Fruit fly (Drosophila melanogaster): ENCODE measurements around the gene Klc.
A peak's percentile ranks its signal among the peaks of the same experiment; 100 is the strongest.

The Klc gene

DNA sequence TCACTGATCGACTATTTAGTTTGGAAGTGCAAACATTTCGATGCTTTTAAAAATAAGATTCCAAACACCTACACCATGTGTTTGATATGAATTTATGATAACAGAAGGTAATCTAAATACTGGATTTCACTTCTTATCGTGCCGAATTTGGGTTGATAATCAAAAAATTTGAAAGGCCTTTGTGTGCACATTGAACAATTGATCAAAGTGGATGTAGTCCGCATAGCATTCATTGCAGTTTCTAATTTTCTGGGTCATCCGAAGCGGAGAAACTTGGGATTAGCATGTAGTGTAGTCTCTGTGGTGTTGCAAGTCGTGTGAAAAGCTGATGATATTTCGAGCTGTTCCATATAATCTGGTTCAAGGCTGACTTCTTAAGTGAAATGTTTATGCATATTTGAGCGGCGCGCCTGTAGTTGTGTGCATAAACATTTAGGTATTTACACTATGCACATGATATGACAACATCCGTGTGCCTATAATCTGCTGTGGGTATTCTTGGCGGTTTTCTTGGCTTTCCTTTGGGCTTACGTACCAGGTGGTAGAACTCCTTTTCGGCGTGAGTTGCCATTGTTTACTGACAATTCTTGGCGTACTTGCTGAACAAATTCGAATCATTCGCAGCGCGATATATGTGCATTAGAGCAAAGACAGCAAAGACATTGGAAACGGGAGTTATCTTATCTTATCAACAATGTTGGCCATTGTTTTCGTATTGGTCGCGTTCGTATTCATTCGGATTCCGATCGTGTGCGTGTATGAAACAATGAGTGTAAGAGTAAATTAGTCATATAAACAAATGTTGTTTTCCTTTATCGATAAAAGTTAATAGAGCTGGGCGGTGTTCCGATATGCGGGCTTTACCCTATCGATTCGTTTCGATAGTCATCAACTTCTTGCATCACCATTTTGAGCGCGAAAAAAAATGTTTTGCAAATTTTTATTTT lies 23.2 kb upstream of the Klc start, which contains the start of gene Hip1 (continued):
- TF ChIP-seq CG2129 (GFP tag; IDR thresholded peaks at IDR 0.05; ENCODE audit: partially characterized antibody): peak; percentile 61
- TF ChIP-seq sens (GFP tag): no peak
- no peak for TF ChIP-seq CG14710 (tag; optimal IDR thresholded peaks at IDR 0.05)
- no peak for TF ChIP-seq bowl (GFP tag; IDR thresholded peaks at IDR 0.05)
- peak; percentile 84 for TF ChIP-seq tna (GFP tag; IDR thresholded peaks at IDR 0.05; ENCODE audit: partially characterized antibody)
- TF ChIP-seq ken (GFP tag; IDR thresholded peaks at IDR 0.05): no peak
- no peak for TF ChIP-seq CG6175 (GFP tag; IDR thresholded peaks at IDR 0.05)
- TF ChIP-seq CG17186 (GFP tag; optimal IDR thresholded peaks at IDR 0.05): no peak
- TF ChIP-seq Dp (GFP tag; optimal IDR thresholded peaks at IDR 0.05): peak; percentile 88
- no peak for TF ChIP-seq CG3407 (GFP tag; optimal IDR thresholded peaks at IDR 0.05)
- TF ChIP-seq CG10979 (tag; optimal IDR thresholded peaks at IDR 0.05): no peak
- peak; percentile 48 for TF ChIP-seq CG34376 (GFP tag; optimal IDR thresholded peaks at IDR 0.05)
- no peak for TF ChIP-seq wor (GFP tag; IDR thresholded peaks at IDR 0.05)
- no peak for TF ChIP-seq CG5245 (GFP tag; optimal IDR thresholded peaks at IDR 0.05)
- no peak for TF ChIP-seq Sox100B (GFP tag; optimal IDR thresholded peaks at IDR 0.05)
- TF ChIP-seq CG3726 (GFP tag; IDR thresholded peaks at IDR 0.05): no peak
- no peak for TF ChIP-seq zen (tag; optimal IDR thresholded peaks at IDR 0.05)
- no peak for TF ChIP-seq fd96Cb (tag; optimal IDR thresholded peaks at IDR 0.05)
- TF ChIP-seq psq (GFP tag; optimal IDR thresholded peaks at IDR 0.05): no peak
- peak; percentile 90 for TF ChIP-seq bbx (GFP tag; IDR thresholded peaks at IDR 0.05; ENCODE audit: partially characterized antibody)
- TF ChIP-seq CG4328 (GFP tag; optimal IDR thresholded peaks at IDR 0.05): no peak
- peak; percentile 0 for TF ChIP-seq YL-1 (GFP tag; optimal IDR thresholded peaks at IDR 0.05)
- TF ChIP-seq org-1 (GFP tag; optimal IDR thresholded peaks at IDR 0.05): no peak
- no peak for TF ChIP-seq so (GFP tag; IDR thresholded peaks at IDR 0.05)
- TF ChIP-seq CG30020 (tag; optimal IDR thresholded peaks at IDR 0.05): peak; percentile 34
- TF ChIP-seq mirr (GFP tag; optimal IDR thresholded peaks at IDR 0.05): peak; percentile 96
- TF ChIP-seq B-H2 (GFP tag; optimal IDR thresholded peaks at IDR 0.05): no peak
- peak; percentile 88 for TF ChIP-seq CG8924 (tag; optimal IDR thresholded peaks at IDR 0.05)
- TF ChIP-seq nerfin-2 (GFP tag; IDR thresholded peaks at IDR 0.05; ENCODE audit: partially characterized antibody): peak; percentile 80
- no peak for TF ChIP-seq Hmx (GFP tag; optimal IDR thresholded peaks at IDR 0.05)
- TF ChIP-seq chinmo (GFP tag; IDR thresholded peaks at IDR 0.05; ENCODE audit: partially characterized antibody): peak; percentile 91; the same call in 3 of the 4 replicates
- TF ChIP-seq CG31224 (GFP tag; IDR thresholded peaks at IDR 0.05): no peak
- TF ChIP-seq inv (GFP tag; IDR thresholded peaks at IDR 0.05; ENCODE audit: partially characterized antibody): peak; percentile 79
- no peak for TF ChIP-seq NK7.1 (GFP tag; optimal IDR thresholded peaks at IDR 0.05)
- TF ChIP-seq nmo (GFP tag; optimal IDR thresholded peaks at IDR 0.05): no peak
- TF ChIP-seq MTF-1 (GFP tag; optimal IDR thresholded peaks at IDR 0.05; ENCODE audit: borderline replicate concordance): no peak
- TF ChIP-seq dm (GFP tag; optimal IDR thresholded peaks at IDR 0.05): no peak
- peak; percentile 80 for TF ChIP-seq CG16813 (GFP tag; IDR thresholded peaks at IDR 0.05; ENCODE audit: partially characterized antibody)
- no peak for TF ChIP-seq luna (GFP tag; optimal IDR thresholded peaks at IDR 0.05)
- no peak for TF ChIP-seq CG4424 (GFP tag; optimal IDR thresholded peaks at IDR 0.05)
- TF ChIP-seq sens-2 (GFP tag; IDR thresholded peaks at IDR 0.05): no peak
- TF ChIP-seq Sry-δ (GFP tag; optimal IDR thresholded peaks at IDR 0.05): peak; percentile 95
- no peak for TF ChIP-seq Ets97D (GFP tag; optimal IDR thresholded peaks at IDR 0.05)
- no peak for TF ChIP-seq NfI (GFP tag; optimal IDR thresholded peaks at IDR 0.05)
- TF ChIP-seq BEAF-32 (GFP tag; optimal IDR thresholded peaks at IDR 0.05): peak; percentile 86
- no peak for TF ChIP-seq CG32772 (GFP tag; IDR thresholded peaks at IDR 0.05)
- TF ChIP-seq Vsx1 (GFP tag; optimal IDR thresholded peaks at IDR 0.05): no peak
- no peak for TF ChIP-seq p53 (GFP tag; optimal IDR thresholded peaks at IDR 0.05)
